Worm (Caenorhabditis elegans) whole organism, L1 larva: Measurements from ENCODE around the gene srd-36.
A peak's percentile ranks its signal among the peaks of the same experiment; 100 is the strongest.

Source experiments
- C16A3.4 ChIP-seq: fragments of 150-350 bp; optimal IDR thresholded peaks from 2 replicates; lab custom pipeline; 2014; ENCODE audit warnings: missing biosample characterization, missing genetic modification characterization
- C34B4.2 ChIP-seq: sonication (generic microtip); optimal IDR thresholded peaks from 2 replicates; lab custom pipeline; 2017; ENCODE audit warnings: mild to moderate bottlenecking, missing genetic modification characterization, missing compliant biosample characterization
- alr-1 ChIP-seq: fragments of 200-800 bp; sonication (Bioruptor generic); optimal IDR thresholded peaks from 2 replicates; lab custom pipeline; 2018; ENCODE audit warnings: borderline replicate concordance, mild to moderate bottlenecking, missing genetic modification characterization, missing compliant biosample characterization
- aly-2 ChIP-seq: fragments of 150-350 bp; optimal IDR thresholded peaks from 2 replicates; lab custom pipeline; 2014; ENCODE audit warnings: missing biosample characterization, missing genetic modification characterization
- blmp-1 ChIP-seq: fragments of 150-350 bp; optimal IDR thresholded peaks from 2 replicates; lab custom pipeline; 2014; ENCODE audit warnings: missing biosample characterization, missing genetic modification characterization
- ceh-82 ChIP-seq, 3 experiments: fragments of 150-350 bp in 1 of 3; sonication (generic microtip) in 2 of 3; optimal IDR thresholded peaks; 2 replicates each; lab custom pipeline; 2014 to 2017; ENCODE audit warnings: missing biosample characterization in 3 of 3, missing genetic modification characterization in 3 of 3
- ces-1 ChIP-seq: fragments of 150-350 bp; optimal IDR thresholded peaks from 2 replicates; lab custom pipeline; 2014; ENCODE audit warnings: missing biosample characterization, missing genetic modification reagents, missing genetic modification characterization
- efl-3 ChIP-seq: fragments of 200-800 bp; sonication (Bioruptor generic); optimal IDR thresholded peaks from 2 replicates; lab custom pipeline; 2018; ENCODE audit warnings: mild to moderate bottlenecking, missing genetic modification characterization, missing compliant biosample characterization
- grh-1 ChIP-seq: fragments of 200-800 bp; sonication (Bioruptor generic); IDR thresholded peaks from 2 replicates; pipeline ENCODE4 v1.3.6; 2022; ENCODE audit warnings: missing genetic modification reagents, missing genetic modification characterization, missing compliant biosample characterization
- hlh-17 ChIP-seq: fragments of 200-800 bp; sonication (Bioruptor generic); optimal IDR thresholded peaks from 2 replicates; lab custom pipeline; 2018; ENCODE audit warnings: missing genetic modification characterization, mild to moderate bottlenecking, missing compliant biosample characterization, moderate library complexity, borderline replicate concordance
- hlh-4 ChIP-seq: sonication (generic microtip); optimal IDR thresholded peaks from 2 replicates; lab custom pipeline; 2016; ENCODE audit warnings: mild to moderate bottlenecking, missing genetic modification characterization, missing compliant biosample characterization
- lin-35 ChIP-seq, 2 experiments: fragments of 150-350 bp; optimal IDR thresholded peaks; 2 replicates each; lab custom pipeline; 2014; ENCODE audit warnings: missing biosample characterization in 2 of 2, missing genetic modification characterization in 2 of 2, missing genetic modification reagents in 2 of 2
- lin-39 ChIP-seq: fragments of 150-350 bp; optimal IDR thresholded peaks from 2 replicates; lab custom pipeline; 2014; ENCODE audit warnings: missing biosample characterization, missing genetic modification reagents, missing genetic modification characterization
- mab-9 ChIP-seq: fragments of 200-800 bp; sonication (Bioruptor generic); IDR thresholded peaks from 2 replicates; pipeline ENCODE4 v1.3.6; 2022; ENCODE audit warnings: missing genetic modification reagents, missing genetic modification characterization, missing compliant biosample characterization
- mep-1 ChIP-seq: fragments of 150-350 bp; optimal IDR thresholded peaks from 2 replicates; lab custom pipeline; 2014; ENCODE audit warnings: missing biosample characterization, missing genetic modification characterization
- nhr-11 ChIP-seq: fragments of 150-350 bp; optimal IDR thresholded peaks from 2 replicates; lab custom pipeline; 2014; ENCODE audit warnings: missing biosample characterization, missing genetic modification characterization
- nhr-20 ChIP-seq: sonication (generic microtip); optimal IDR thresholded peaks from 2 replicates; lab custom pipeline; 2016; ENCODE audit warnings: mild to moderate bottlenecking, missing genetic modification characterization, missing compliant biosample characterization
- nhr-237 ChIP-seq: fragments of 150-350 bp; optimal IDR thresholded peaks from 2 replicates; lab custom pipeline; 2014; ENCODE audit warnings: missing biosample characterization, missing genetic modification characterization
- nhr-77 ChIP-seq: fragments of 150-350 bp; optimal IDR thresholded peaks from 2 replicates; lab custom pipeline; 2014; ENCODE audit warnings: missing biosample characterization, missing genetic modification characterization
- nhr-84 ChIP-seq: sonication (generic microtip); optimal IDR thresholded peaks from 2 replicates; lab custom pipeline; 2017; ENCODE audit warnings: missing biosample characterization, missing genetic modification characterization
- nhr-85 ChIP-seq: sonication (generic microtip); peaks from one replicate; lab custom pipeline; 2016; ENCODE audit warnings: missing genetic modification characterization, inconsistent platforms, missing compliant biosample characterization
- nhr-90 ChIP-seq: sonication (generic microtip); optimal IDR thresholded peaks from 2 replicates; lab custom pipeline; 2016; ENCODE audit warnings: mild to moderate bottlenecking, missing genetic modification characterization, missing compliant biosample characterization; ENCODE audit not compliant: poor library complexity
- pag-3 ChIP-seq: sonication (generic microtip); optimal IDR thresholded peaks from 2 replicates; lab custom pipeline; 2017; ENCODE audit warnings: missing genetic modification characterization, mild to moderate bottlenecking, missing compliant biosample characterization, antibody characterized with exemption, borderline replicate concordance; ENCODE audit not compliant: insufficient read depth
- pqm-1 ChIP-seq: sonication (generic microtip); optimal IDR thresholded peaks from 3 replicates; lab custom pipeline; 2017; ENCODE audit warnings: missing biosample characterization, missing genetic modification characterization
- rnt-1 ChIP-seq: sonication (generic microtip); optimal IDR thresholded peaks from 2 replicates; lab custom pipeline; 2016; ENCODE audit warnings: mild to moderate bottlenecking, missing genetic modification characterization, moderate library complexity, missing compliant biosample characterization
- snpc-4 ChIP-seq: fragments of 150-350 bp; optimal IDR thresholded peaks from 2 replicates; lab custom pipeline; 2014; ENCODE audit warnings: missing biosample characterization, missing genetic modification characterization
- snu-23 ChIP-seq: sonication (generic microtip); optimal IDR thresholded peaks from 2 replicates; lab custom pipeline; 2016; ENCODE audit warnings: missing genetic modification characterization, missing compliant biosample characterization
- unc-30 ChIP-seq: sonication (generic microtip); optimal IDR thresholded peaks from 2 replicates; lab custom pipeline; 2017; ENCODE audit warnings: missing biosample characterization, missing genetic modification characterization
- unc-62 ChIP-seq: fragments of 150-350 bp; optimal IDR thresholded peaks from 2 replicates; lab custom pipeline; 2014; ENCODE audit warnings: missing biosample characterization, missing genetic modification reagents, missing genetic modification characterization
- unc-86 ChIP-seq: sonication (generic microtip); optimal IDR thresholded peaks from 2 replicates; lab custom pipeline; 2016; ENCODE audit warnings: missing genetic modification characterization, missing compliant biosample characterization
- vab-15 ChIP-seq: sonication (generic microtip); optimal IDR thresholded peaks from 2 replicates; lab custom pipeline; 2017; ENCODE audit warnings: missing genotype, mild to moderate bottlenecking, missing genetic modification characterization, missing compliant biosample characterization
- zip-4 ChIP-seq: fragments of 200-800 bp; sonication (Bioruptor generic); optimal IDR thresholded peaks from 2 replicates; lab custom pipeline; 2018; ENCODE audit warnings: mild to moderate bottlenecking, missing genetic modification characterization, moderate library complexity, missing compliant biosample characterization
- ztf-11 ChIP-seq, 2 experiments: sonication (generic microtip); optimal IDR thresholded peaks; 2 replicates each; lab custom pipeline; 2016 to 2017; ENCODE audit warnings: missing genetic modification characterization in 2 of 2, missing biosample characterization in 1 of 2, missing compliant biosample characterization in 1 of 2
- ztf-4 ChIP-seq: fragments of 150-350 bp; optimal IDR thresholded peaks from 2 replicates; lab custom pipeline; 2014; ENCODE audit warnings: missing biosample characterization, missing genetic modification characterization

The srd-36 gene

DNA sequence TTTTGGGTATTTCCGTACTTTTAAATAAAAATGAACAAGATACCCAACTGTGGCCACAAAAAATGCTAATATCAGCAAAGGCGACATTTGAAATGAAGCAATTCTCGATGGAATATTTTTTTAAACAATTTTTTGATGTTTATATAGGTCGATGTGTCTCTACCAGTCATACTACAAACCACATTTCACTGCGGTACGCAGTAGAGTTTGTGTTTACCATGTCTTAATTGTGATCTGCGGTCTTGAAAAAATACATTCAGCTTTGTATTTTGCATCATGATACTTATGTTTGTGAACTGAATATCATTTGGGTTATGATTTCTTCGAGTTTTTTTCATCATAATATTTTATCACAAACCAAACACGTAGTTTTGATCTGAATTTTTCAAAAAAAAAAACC, 10.5 kb downstream of the srd-36 start, which contains the start of gene cyp-14A4:
cyp-14A4 (minus strand) TSS at position 107 of the 400 bp plus-strand sequence.
- TF ChIP-seq C16A3.4 (tag; lab: Kevin White, UChicago) (no peak), vab-15 (tag; lab: Kevin White, UChicago) (no peak), nhr-11 (tag; lab: Kevin White, UChicago) (no peak), snpc-4 (tag; lab: Kevin White, UChicago) (no peak), blmp-1 (tag; lab: Kevin White, UChicago) (no peak), unc-86 (tag; lab: Kevin White, UChicago) (no peak), zip-4 (GFP tag; lab: Kevin White, UChicago) (no peak), nhr-90 (no peak), hlh-17 (no peak), nhr-77 (no peak)

DNA sequence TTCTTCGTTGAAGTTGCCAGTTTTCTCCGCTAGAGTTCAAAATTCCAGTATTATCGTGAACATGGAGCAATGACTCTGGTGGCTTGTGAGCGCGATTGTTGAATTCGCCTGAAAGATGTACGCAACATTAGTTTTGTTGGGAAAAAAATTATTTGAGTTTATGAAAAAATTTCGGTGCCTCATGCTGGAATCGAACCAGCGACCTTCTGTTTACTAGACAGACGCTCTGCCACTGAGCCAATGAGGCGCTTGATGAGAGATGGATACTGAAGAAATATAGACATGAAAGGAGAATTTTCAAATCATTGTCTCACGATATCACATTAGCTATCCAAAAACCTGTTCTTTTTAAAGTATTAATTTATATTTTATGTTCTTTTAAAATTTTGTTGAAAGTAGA, 11.1 kb downstream of the srd-36 start:
- TF ChIP-seq hlh-4 (tag; lab: Kevin White, UChicago) (no peak), pag-3 (no peak), lin-35 (GFP tag; optimal IDR thresholded peaks at IDR 0.05; lab: Kevin White, UChicago) (peak in 1 of 2 experiments; percentile 13), nhr-84 (no peak), snu-23 (GFP tag; lab: Kevin White, UChicago) (no peak), aly-2 (tag; lab: Kevin White, UChicago) (no peak), unc-62 (GFP tag; lab: Kevin White, UChicago) (no peak), nhr-20 (peak; percentile 13), efl-3 (no peak), unc-30 (tag; lab: Kevin White, UChicago) (no peak), nhr-90 (peak; percentile 12), lin-39 (tag; lab: Kevin White, UChicago) (no peak), ztf-11 (tag; optimal IDR thresholded peaks at IDR 0.05; lab: Kevin White, UChicago) (no peak), nhr-11 (tag; lab: Kevin White, UChicago) (no peak), C34B4.2 (tag; lab: Kevin White, UChicago) (no peak), grh-1 (GFP tag; lab: Robert Waterston, UW) (no peak), rnt-1 (tag; lab: Kevin White, UChicago) (no peak), ceh-82 (tag; optimal IDR thresholded peaks at IDR 0.05; lab: Kevin White, UChicago) (peak in 1 of 3 experiments; percentile 2)

DNA sequence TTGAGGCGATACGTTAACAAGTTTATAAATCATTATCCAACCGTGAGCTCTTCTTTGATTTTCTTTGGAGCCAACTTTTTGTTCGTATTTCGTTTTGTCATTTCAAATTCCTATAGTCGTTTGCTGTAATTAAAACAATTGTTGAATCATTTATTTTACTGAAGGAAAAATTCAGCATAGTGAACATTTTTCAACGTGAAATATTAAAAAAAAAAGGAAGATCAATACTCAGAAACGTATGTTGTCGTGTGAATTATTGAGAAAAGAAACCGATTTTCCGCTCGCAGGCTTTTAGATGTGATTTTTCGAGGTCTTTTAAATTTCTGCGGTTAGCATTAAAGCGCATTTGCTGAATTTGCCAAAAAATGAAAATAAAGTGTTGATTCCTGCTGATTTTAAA, 15.7 kb downstream of the srd-36 start, which contains the start of gene phf-33:
phf-33 (minus strand) TSS at position 101 of the 400 bp plus-strand sequence.
- TF ChIP-seq hlh-17 = no peak
- no peak for TF ChIP-seq mep-1
- no peak for TF ChIP-seq mab-9 (GFP tag; lab: Robert Waterston, UW)
- TF ChIP-seq zip-4 (GFP tag; lab: Kevin White, UChicago) = no peak
- no peak for TF ChIP-seq vab-15 (tag; lab: Kevin White, UChicago)
- no peak for TF ChIP-seq nhr-85
- no peak for TF ChIP-seq rnt-1 (tag; lab: Kevin White, UChicago)
- no peak for TF ChIP-seq alr-1 (tag; lab: Kevin White, UChicago)
- TF ChIP-seq pag-3 = no peak
- no peak for TF ChIP-seq unc-62 (GFP tag; lab: Kevin White, UChicago)
- TF ChIP-seq nhr-77 = no peak
- TF ChIP-seq ztf-4 (tag; lab: Kevin White, UChicago) = no peak
- no peak for TF ChIP-seq lin-39 (tag; lab: Kevin White, UChicago)
- no peak for TF ChIP-seq nhr-11 (tag; lab: Kevin White, UChicago)
- no peak for TF ChIP-seq lin-35 (GFP tag; optimal IDR thresholded peaks at IDR 0.05; lab: Kevin White, UChicago)

DNA sequence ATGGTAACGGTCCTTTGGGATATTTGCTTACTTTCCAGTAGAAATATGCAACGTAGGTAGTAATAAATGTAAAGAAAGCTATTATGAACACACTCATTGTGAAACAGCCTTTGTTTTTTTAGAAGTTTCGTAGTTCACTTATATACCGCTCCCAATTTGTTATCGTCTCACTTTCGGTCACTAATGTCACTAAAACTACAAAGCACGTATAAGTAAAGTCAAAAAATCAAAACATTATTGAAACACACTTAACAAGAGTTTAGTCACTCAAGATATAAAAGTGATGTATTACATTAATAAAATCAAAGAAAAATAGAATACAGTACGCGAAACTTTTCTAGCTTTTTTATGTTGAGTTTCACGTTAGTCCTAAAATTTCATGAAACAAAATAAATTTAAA, 20.5 kb downstream of the srd-36 start, which contains the start of gene cyp-14A3:
cyp-14A3 (minus strand) TSS at position 101 of the 400 bp plus-strand sequence.
- TF ChIP-seq ces-1 = no peak
- no peak for TF ChIP-seq pqm-1 (tag; lab: Kevin White, UChicago)
- TF ChIP-seq ceh-82 (tag; optimal IDR thresholded peaks at IDR 0.05; lab: Kevin White, UChicago) = no peak
- TF ChIP-seq hlh-17 = no peak
- no peak for TF ChIP-seq nhr-77
- no peak for TF ChIP-seq vab-15 (tag; lab: Kevin White, UChicago)
- no peak for TF ChIP-seq nhr-237
